1 fruit fly cellular context compared by ENCODE assay signal in genomic region chr3L:15587445-15588381, dm6.
TF ChIP-seq lines count a peak whose summit lies in the region.

Gene CG7656, minus strand, starts transcription at chr3L:15588175.

TF ChIP-seq in whole organism, embryonic, 481 proteins besides CTCF, POLR2A, EP300 and RAD21 (continued from another document and continues in another):
- TF ChIP-seq gro (GFP tag; optimal IDR thresholded peaks at IDR 0.05; lab: Kevin White, UChicago) (peak; percentile 88), D19B (GFP tag; optimal IDR thresholded peaks at IDR 0.05; lab: Kevin White, UChicago) (no peak), cad (GFP tag; optimal IDR thresholded peaks at IDR 0.05; lab: Kevin White, UChicago) (no peak), CG2120 (GFP tag; optimal IDR thresholded peaks at IDR 0.05; lab: Kevin White, UChicago) (peak; percentile 82), CG7963 (GFP tag; IDR thresholded peaks at IDR 0.05; lab: Robert Waterston, UW; ENCODE audit: partially characterized antibody) (no peak), CG15696 (tag; optimal IDR thresholded peaks at IDR 0.05; lab: Kevin White, UChicago) (peak; percentile 37), al (GFP tag; IDR thresholded peaks at IDR 0.05; lab: Robert Waterston, UW) (peak; percentile 62), ash1 (GFP tag; optimal IDR thresholded peaks at IDR 0.05; lab: Kevin White, UChicago) (peak; percentile 44), knrl (GFP tag; IDR thresholded peaks at IDR 0.05; lab: Robert Waterston, UW; ENCODE audit: partially characterized antibody) (no peak), Ets65A (GFP tag; lab: Kevin White, UChicago) (peak; percentile 96), CG2875 (GFP tag; optimal IDR thresholded peaks at IDR 0.05; lab: Kevin White, UChicago) (peak; percentile 35), phol (tag; optimal IDR thresholded peaks at IDR 0.05; lab: Kevin White, UChicago) (peak; percentile 41), Hmx (GFP tag; optimal IDR thresholded peaks at IDR 0.05; lab: Kevin White, UChicago) (no peak), CG10654 (GFP tag; optimal IDR thresholded peaks at IDR 0.05; lab: Kevin White, UChicago) (peak; percentile 40), CG17802 (tag; optimal IDR thresholded peaks at IDR 0.05; lab: Kevin White, UChicago) (peak; percentile 54), Hey (tag; optimal IDR thresholded peaks at IDR 0.05; lab: Kevin White, UChicago) (no peak), Fer2 (tag; optimal IDR thresholded peaks at IDR 0.05; lab: Kevin White, UChicago) (no peak), CG7745 (tag; optimal IDR thresholded peaks at IDR 0.05; lab: Kevin White, UChicago) (no peak), dimm (GFP tag; IDR thresholded peaks at IDR 0.05; lab: Robert Waterston, UW) (no peak), crc (GFP tag; optimal IDR thresholded peaks at IDR 0.05; lab: Kevin White, UChicago) (peak; percentile 65), jing (GFP tag; optimal IDR thresholded peaks at IDR 0.05; lab: Kevin White, UChicago) (no peak), CG32767 (GFP tag; IDR thresholded peaks at IDR 0.05; lab: Robert Waterston, UW) (0 out of 2 replicates have a peak, but pooled peaks have one; percentile 50), Eip74EF (GFP tag; optimal IDR thresholded peaks at IDR 0.05; lab: Kevin White, UChicago) (no peak), Drgx (GFP tag; IDR thresholded peaks at IDR 0.05; lab: Robert Waterston, UW) (peak; percentile 62), gsb-n (tag; optimal IDR thresholded peaks at IDR 0.05; lab: Kevin White, UChicago) (peak; percentile 4), az2 (GFP tag; optimal IDR thresholded peaks at IDR 0.05; lab: Kevin White, UChicago) (peak; percentile 41), CG9932 (GFP tag; IDR thresholded peaks at IDR 0.05; lab: Robert Waterston, UW) (peak; percentile 86), zen2 (GFP tag; IDR thresholded peaks at IDR 0.05; lab: Robert Waterston, UW; ENCODE audit: partially characterized antibody) (no peak), Dfd (GFP tag; optimal IDR thresholded peaks at IDR 0.05; lab: Kevin White, UChicago) (no peak), CG12155 (GFP tag; optimal IDR thresholded peaks at IDR 0.05; lab: Kevin White, UChicago) (peak; percentile 84), CG6654 (GFP tag; optimal IDR thresholded peaks at IDR 0.05; lab: Kevin White, UChicago) (no peak), emc (GFP tag; optimal IDR thresholded peaks at IDR 0.05; lab: Kevin White, UChicago) (peak; percentile 47), btn (GFP tag; optimal IDR thresholded peaks at IDR 0.05; lab: Kevin White, UChicago) (peak; percentile 62), CG2712 (tag; optimal IDR thresholded peaks at IDR 0.05; lab: Kevin White, UChicago) (peak; percentile 9), toy (GFP tag; IDR thresholded peaks at IDR 0.05; lab: Robert Waterston, UW) (no peak), CG11398 (GFP tag; optimal IDR thresholded peaks at IDR 0.05; lab: Kevin White, UChicago) (peak; percentile 71), grn (GFP tag; optimal IDR thresholded peaks at IDR 0.05; lab: Kevin White, UChicago) (no peak), dati (GFP tag; IDR thresholded peaks at IDR 0.05; lab: Robert Waterston, UW) (no peak), CG1233 (GFP tag; optimal IDR thresholded peaks at IDR 0.05; lab: Kevin White, UChicago) (no peak), oc (tag; optimal IDR thresholded peaks at IDR 0.05; lab: Kevin White, UChicago) (no peak), CG1602 (GFP tag; optimal IDR thresholded peaks at IDR 0.05; lab: Kevin White, UChicago) (peak; percentile 51), HLH4C (GFP tag; IDR thresholded peaks at IDR 0.05; lab: Robert Waterston, UW; ENCODE audit: partially characterized antibody) (no peak), Doc3 (GFP tag; IDR thresholded peaks at IDR 0.05; lab: Robert Waterston, UW; ENCODE audit: partially characterized antibody) (0 out of 3 replicates have a peak, but pooled peaks have one; percentile 22), CG4617 (GFP tag; optimal IDR thresholded peaks at IDR 0.05; lab: Kevin White, UChicago; ENCODE audit: borderline replicate concordance) (peak; percentile 94), Hr3 (GFP tag; optimal IDR thresholded peaks at IDR 0.05; lab: Kevin White, UChicago) (peak; percentile 45), cas (GFP tag; IDR thresholded peaks at IDR 0.05; lab: Robert Waterston, UW) (0 out of 2 replicates have a peak, but pooled peaks have one; percentile 11), chm (GFP tag; IDR thresholded peaks at IDR 0.05; lab: Robert Waterston, UW) (peak; percentile 75), Oaz (GFP tag; IDR thresholded peaks at IDR 0.05; lab: Robert Waterston, UW) (no peak), Dref (GFP tag; IDR thresholded peaks at IDR 0.05; lab: Robert Waterston, UW) (no peak), Rx (GFP tag; IDR thresholded peaks at IDR 0.05; lab: Robert Waterston, UW) (0 out of 2 replicates have a peak, but pooled peaks have one; percentile 10), CG16813 (GFP tag; IDR thresholded peaks at IDR 0.05; lab: Robert Waterston, UW; ENCODE audit: partially characterized antibody) (no peak), E2f2 (GFP tag; IDR thresholded peaks at IDR 0.05; lab: Robert Waterston, UW) (peak; percentile 5), Ets97D (GFP tag; optimal IDR thresholded peaks at IDR 0.05; lab: Kevin White, UChicago) (peak; percentile 60), z (GFP tag; IDR thresholded peaks at IDR 0.05; lab: Robert Waterston, UW) (no peak), CG8281 (tag; optimal IDR thresholded peaks at IDR 0.05; lab: Kevin White, UChicago) (no peak), aop (GFP tag; IDR thresholded peaks at IDR 0.05; lab: Robert Waterston, UW) (peak; percentile 54; the same call in 1 of the 2 replicates), CG10959 (GFP tag; IDR thresholded peaks at IDR 0.05; lab: Robert Waterston, UW) (peak; percentile 54), Trl (optimal IDR thresholded peaks at IDR 0.05; lab: Kevin White, UChicago) (peak in 1 of 2 experiments; percentile 57), Trl (GFP tag; optimal IDR thresholded peaks at IDR 0.05; lab: Kevin White, UChicago) (peak; percentile 93), CG3726 (GFP tag; IDR thresholded peaks at IDR 0.05; lab: Robert Waterston, UW) (no peak), bbx (GFP tag; IDR thresholded peaks at IDR 0.05; lab: Robert Waterston, UW; ENCODE audit: partially characterized antibody) (no peak), CG8924 (tag; optimal IDR thresholded peaks at IDR 0.05; lab: Kevin White, UChicago) (peak; percentile 55), sim (GFP tag; IDR thresholded peaks at IDR 0.05; lab: Robert Waterston, UW) (no peak), CG16863 (GFP tag; optimal IDR thresholded peaks at IDR 0.05; lab: Kevin White, UChicago) (peak; percentile 68), vnd (GFP tag; IDR thresholded peaks at IDR 0.05; lab: Robert Waterston, UW; ENCODE audit: partially characterized antibody) (no peak), amos (GFP tag; IDR thresholded peaks at IDR 0.05; lab: Robert Waterston, UW; ENCODE audit: partially characterized antibody) (no peak; the same call in 1 of the 2 replicates), gfzf (GFP tag; optimal IDR thresholded peaks at IDR 0.05; lab: Kevin White, UChicago) (no peak), CG12769 (tag; optimal IDR thresholded peaks at IDR 0.05; lab: Kevin White, UChicago) (peak; percentile 69), CG5953 (GFP tag; IDR thresholded peaks at IDR 0.05; lab: Robert Waterston, UW) (peak; percentile 63; the same call in 1 of the 2 replicates), tup (GFP tag; optimal IDR thresholded peaks at IDR 0.05; lab: Kevin White, UChicago) (peak; percentile 53), CG33557 (GFP tag; optimal IDR thresholded peaks at IDR 0.05; lab: Kevin White, UChicago) (peak; percentile 28), sisA (GFP tag; IDR thresholded peaks at IDR 0.05; lab: Robert Waterston, UW) (peak; percentile 62), CG2678 (tag; optimal IDR thresholded peaks at IDR 0.05; lab: Kevin White, UChicago) (no peak), fd102C (GFP tag; optimal IDR thresholded peaks at IDR 0.05; lab: Kevin White, UChicago) (peak; percentile 2), Lhr (GFP tag; optimal IDR thresholded peaks at IDR 0.05; lab: Kevin White, UChicago) (no peak), CG10274 (GFP tag; optimal IDR thresholded peaks at IDR 0.05; lab: Kevin White, UChicago) (no peak), CG18764 (GFP tag; optimal IDR thresholded peaks at IDR 0.05; lab: Kevin White, UChicago) (peak; percentile 68), vvl (GFP tag; IDR thresholded peaks at IDR 0.05; lab: Robert Waterston, UW) (peak; percentile 61), mirr (GFP tag; optimal IDR thresholded peaks at IDR 0.05; lab: Kevin White, UChicago) (peak; percentile 35), CG10431 (GFP tag; optimal IDR thresholded peaks at IDR 0.05; lab: Kevin White, UChicago) (no peak), CG1832 (GFP tag; optimal IDR thresholded peaks at IDR 0.05; lab: Kevin White, UChicago) (no peak), Scr (GFP tag; IDR thresholded peaks at IDR 0.05; lab: Robert Waterston, UW; ENCODE audit: partially characterized antibody) (peak; percentile 12; the same call in 1 of the 2 replicates), CG13424 (tag; optimal IDR thresholded peaks at IDR 0.05; lab: Kevin White, UChicago) (peak; percentile 35), CG11247 (GFP tag; IDR thresholded peaks at IDR 0.05; lab: Robert Waterston, UW) (peak; percentile 74), peb (GFP tag; IDR thresholded peaks at IDR 0.05; lab: Robert Waterston, UW) (no peak), CG11560 (tag; IDR thresholded peaks at IDR 0.05; lab: Robert Waterston, UW) (no peak), Hr39 (optimal IDR thresholded peaks at IDR 0.05; lab: Kevin White, UChicago) (no peak), CG2199 (GFP tag; IDR thresholded peaks at IDR 0.05; lab: Robert Waterston, UW) (peak; percentile 70; the same call in 1 of the 3 replicates), CG8089 (GFP tag; optimal IDR thresholded peaks at IDR 0.05; lab: Kevin White, UChicago) (peak; percentile 59), inv (GFP tag; IDR thresholded peaks at IDR 0.05; lab: Robert Waterston, UW; ENCODE audit: partially characterized antibody) (no peak), CG2202 (tag; optimal IDR thresholded peaks at IDR 0.05; lab: Kevin White, UChicago) (no peak), NfI (GFP tag; optimal IDR thresholded peaks at IDR 0.05; lab: Kevin White, UChicago) (peak; percentile 73), CG12659 (GFP tag; optimal IDR thresholded peaks at IDR 0.05; lab: Kevin White, UChicago) (peak; percentile 2), D19A (tag; optimal IDR thresholded peaks at IDR 0.05; lab: Kevin White, UChicago) (no peak), nerfin-2 (GFP tag; IDR thresholded peaks at IDR 0.05; lab: Robert Waterston, UW; ENCODE audit: partially characterized antibody) (no peak), CG43689 (GFP tag; IDR thresholded peaks at IDR 0.05; lab: Robert Waterston, UW) (no peak), wor (GFP tag; IDR thresholded peaks at IDR 0.05; lab: Robert Waterston, UW) (no peak), maf-S (GFP tag; optimal IDR thresholded peaks at IDR 0.05; lab: Kevin White, UChicago) (peak; percentile 68), CG17361 (GFP tag; IDR thresholded peaks at IDR 0.05; lab: Robert Waterston, UW) (no peak), TFAM (GFP tag; optimal IDR thresholded peaks at IDR 0.05; lab: Kevin White, UChicago) (no peak), CG31224 (GFP tag; IDR thresholded peaks at IDR 0.05; lab: Robert Waterston, UW) (peak; percentile 54; the same call in 1 of the 2 replicates), Ada2b (GFP tag; IDR thresholded peaks at IDR 0.05; lab: Robert Waterston, UW) (peak; percentile 60; the same call in 1 of the 2 replicates), Vsx1 (GFP tag; optimal IDR thresholded peaks at IDR 0.05; lab: Kevin White, UChicago) (no peak), Atf-2 (GFP tag; optimal IDR thresholded peaks at IDR 0.05; lab: Kevin White, UChicago) (peak; percentile 71), slou (GFP tag; optimal IDR thresholded peaks at IDR 0.05; lab: Kevin White, UChicago) (peak; percentile 19), Sin3A (optimal IDR thresholded peaks at IDR 0.05; lab: Kevin White, UChicago) (peak; percentile 23), eyg (GFP tag; optimal IDR thresholded peaks at IDR 0.05; lab: Kevin White, UChicago) (peak; percentile 60), row (GFP tag; IDR thresholded peaks at IDR 0.05; lab: Robert Waterston, UW) (peak; percentile 96), pho (GFP tag; optimal IDR thresholded peaks at IDR 0.05; lab: Kevin White, UChicago) (peak; percentile 76), tin (GFP tag; optimal IDR thresholded peaks at IDR 0.05; lab: Kevin White, UChicago) (peak; percentile 82), CG4730 (GFP tag; IDR thresholded peaks at IDR 0.05; lab: Robert Waterston, UW) (peak; percentile 14; the same call in 1 of the 2 replicates), br (optimal IDR thresholded peaks at IDR 0.05; lab: Kevin White, UChicago) (no peak), Awh (GFP tag; IDR thresholded peaks at IDR 0.05; lab: Robert Waterston, UW) (peak; percentile 74), Rfx (GFP tag; IDR thresholded peaks at IDR 0.05; lab: Robert Waterston, UW) (peak; percentile 85), D (optimal IDR thresholded peaks at IDR 0.05; lab: Kevin White, UChicago) (no peak), D (GFP tag; optimal IDR thresholded peaks at IDR 0.05; lab: Kevin White, UChicago) (no peak), hb (GFP tag; IDR thresholded peaks at IDR 0.05; lab: Robert Waterston, UW; ENCODE audit: partially characterized antibody) (0 out of 3 replicates have a peak, but pooled peaks have one; percentile 29), repo (GFP tag; optimal IDR thresholded peaks at IDR 0.05; lab: Kevin White, UChicago) (peak; percentile 63), rib (GFP tag; IDR thresholded peaks at IDR 0.05; lab: Robert Waterston, UW) (peak; percentile 27; the same call in 1 of the 2 replicates), CG30020 (tag; optimal IDR thresholded peaks at IDR 0.05; lab: Kevin White, UChicago) (no peak), CG12391 (tag; optimal IDR thresholded peaks at IDR 0.05; lab: Kevin White, UChicago) (peak; percentile 46), fd96Cb (tag; optimal IDR thresholded peaks at IDR 0.05; lab: Kevin White, UChicago) (no peak), en (GFP tag; optimal IDR thresholded peaks at IDR 0.05; lab: Kevin White, UChicago) (peak; percentile 25), Bteb2 (GFP tag; optimal IDR thresholded peaks at IDR 0.05; lab: Kevin White, UChicago) (peak; percentile 2), gsb (GFP tag; IDR thresholded peaks at IDR 0.05; lab: Robert Waterston, UW) (peak; percentile 32; the same call in 1 of the 2 replicates), CG11723 (GFP tag; optimal IDR thresholded peaks at IDR 0.05; lab: Kevin White, UChicago) (peak; percentile 5), chn (GFP tag; optimal IDR thresholded peaks at IDR 0.05; lab: Kevin White, UChicago) (peak; percentile 83), sqz (GFP tag; optimal IDR thresholded peaks at IDR 0.05; lab: Kevin White, UChicago) (no peak), pum (GFP tag; optimal IDR thresholded peaks at IDR 0.05; lab: Kevin White, UChicago) (peak; percentile 84), CG14667 (GFP tag; IDR thresholded peaks at IDR 0.05; lab: Robert Waterston, UW) (peak; percentile 28; the same call in 1 of the 2 replicates)
